Worm (Caenorhabditis elegans) whole organism, mixed stage, embryonic: ENCODE results near the gene kin-34.

Experiments
- M03D4.4 ChIP-seq: sonication (generic microtip); optimal IDR thresholded peaks from 2 replicates; lab custom pipeline; 2017; ENCODE audit warnings: mild to moderate bottlenecking, missing genetic modification characterization, missing compliant biosample characterization
- bed-3 ChIP-seq: fragments of 200-800 bp; sonication (Bioruptor generic); optimal IDR thresholded peaks from 3 replicates; lab custom pipeline; 2018; ENCODE audit warnings: mild to moderate bottlenecking, missing genetic modification characterization, moderate library complexity, missing compliant biosample characterization
- blmp-1 ChIP-seq: fragments of 150-350 bp; optimal IDR thresholded peaks from 2 replicates; lab custom pipeline; 2014; ENCODE audit warnings: missing biosample characterization, missing genetic modification characterization
- ceh-39 ChIP-seq: fragments of 150-350 bp; optimal IDR thresholded peaks from 2 replicates; lab custom pipeline; 2014; ENCODE audit warnings: missing biosample characterization, missing genetic modification characterization
- ceh-83 ChIP-seq: fragments of 200-800 bp; sonication (Bioruptor generic); optimal IDR thresholded peaks from 2 replicates; lab custom pipeline; 2018; ENCODE audit warnings: mild to moderate bottlenecking, missing genetic modification characterization, missing compliant biosample characterization
- ces-1 ChIP-seq: fragments of 150-350 bp; optimal IDR thresholded peaks from 2 replicates; lab custom pipeline; 2014; ENCODE audit warnings: missing biosample characterization, missing genetic modification reagents, missing genetic modification characterization
- cnd-1 ChIP-seq: fragments of 200-800 bp; sonication (Bioruptor generic); optimal IDR thresholded peaks from 2 replicates; lab custom pipeline; 2018; ENCODE audit warnings: mild to moderate bottlenecking, missing genetic modification characterization, missing compliant biosample characterization
- drap-1 ChIP-seq: fragments of 200-800 bp; sonication (Bioruptor generic); optimal IDR thresholded peaks from 3 replicates; lab custom pipeline; 2018; ENCODE audit warnings: mild to moderate bottlenecking, missing genetic modification characterization, missing compliant biosample characterization
- elt-3 ChIP-seq: fragments of 150-350 bp; optimal IDR thresholded peaks from 2 replicates; lab custom pipeline; 2014; ENCODE audit warnings: missing biosample characterization, missing genetic modification characterization
- flh-1 ChIP-seq: fragments of 200-800 bp; sonication (Bioruptor generic); optimal IDR thresholded peaks from 2 replicates; lab custom pipeline; 2018; ENCODE audit warnings: mild to moderate bottlenecking, missing genetic modification characterization, moderate library complexity, missing compliant biosample characterization
- hlh-1 ChIP-seq: fragments of 150-350 bp; optimal IDR thresholded peaks from 2 replicates; lab custom pipeline; 2014; ENCODE audit warnings: missing biosample characterization, missing genetic modification reagents, missing genetic modification characterization
- lin-13 ChIP-seq: fragments of 150-350 bp; optimal IDR thresholded peaks from 2 replicates; lab custom pipeline; 2014; ENCODE audit warnings: missing biosample characterization, missing genetic modification characterization
- lin-32 ChIP-seq: fragments of 200-800 bp; sonication (Bioruptor generic); optimal IDR thresholded peaks from 2 replicates; lab custom pipeline; 2018; ENCODE audit warnings: mild to moderate bottlenecking, missing genetic modification characterization, missing compliant biosample characterization
- lsy-2 ChIP-seq: fragments of 150-350 bp; optimal IDR thresholded peaks from 2 replicates; lab custom pipeline; 2014; ENCODE audit warnings: missing biosample characterization, missing genetic modification characterization
- mab-5 ChIP-seq: fragments of 150-350 bp; optimal IDR thresholded peaks from 2 replicates; lab custom pipeline; 2014; ENCODE audit warnings: missing biosample characterization, missing genetic modification characterization
- mep-1 ChIP-seq: fragments of 150-350 bp; optimal IDR thresholded peaks from 2 replicates; lab custom pipeline; 2017; ENCODE audit warnings: missing biosample characterization, missing genetic modification reagents, missing genetic modification characterization, inconsistent platforms
- mls-2 ChIP-seq: sonication (generic microtip); optimal IDR thresholded peaks from 2 replicates; lab custom pipeline; 2016; ENCODE audit warnings: mild to moderate bottlenecking, missing genetic modification characterization, moderate library complexity, missing compliant biosample characterization
- nhr-12 ChIP-seq: fragments of 150-350 bp; optimal IDR thresholded peaks from 2 replicates; lab custom pipeline; 2014; ENCODE audit warnings: missing biosample characterization, missing genetic modification characterization
- nhr-2 ChIP-seq: fragments of 150-350 bp; optimal IDR thresholded peaks from 2 replicates; lab custom pipeline; 2014; ENCODE audit warnings: missing biosample characterization, missing genetic modification characterization
- nhr-237 ChIP-seq: fragments of 150-350 bp; optimal IDR thresholded peaks from 2 replicates; lab custom pipeline; 2014; ENCODE audit warnings: missing biosample characterization, missing genetic modification characterization
- nhr-28 ChIP-seq: fragments of 150-350 bp; optimal IDR thresholded peaks from 2 replicates; lab custom pipeline; 2014; ENCODE audit warnings: missing biosample characterization, missing genetic modification characterization
- nhr-76 ChIP-seq: sonication (generic microtip); optimal IDR thresholded peaks from 2 replicates; lab custom pipeline; 2017; ENCODE audit warnings: missing biosample characterization, missing genetic modification characterization
- pha-4 ChIP-seq: fragments of 150-350 bp; optimal IDR thresholded peaks from 2 replicates; lab custom pipeline; 2018; ENCODE audit warnings: missing biosample characterization, missing genetic modification reagents, missing genetic modification characterization
- sem-2 ChIP-seq: fragments of 200-800 bp; sonication (Bioruptor generic); optimal IDR thresholded peaks from 2 replicates; lab custom pipeline; 2018; ENCODE audit warnings: mild to moderate bottlenecking, missing genetic modification characterization, missing compliant biosample characterization
- snpc-4 ChIP-seq: fragments of 150-350 bp; optimal IDR thresholded peaks from 2 replicates; lab custom pipeline; 2014; ENCODE audit warnings: missing biosample characterization, missing genetic modification characterization
- sptf-1 ChIP-seq: sonication (generic microtip); optimal IDR thresholded peaks from 2 replicates; lab custom pipeline; 2017; ENCODE audit warnings: mild to moderate bottlenecking, missing genetic modification characterization, moderate library complexity, missing compliant biosample characterization
- tbx-8 ChIP-seq: fragments of 200-800 bp; sonication (Bioruptor generic); optimal IDR thresholded peaks from 2 replicates; lab custom pipeline; 2018; ENCODE audit warnings: mild to moderate bottlenecking, missing genetic modification characterization, moderate library complexity, missing compliant biosample characterization
- unc-120 ChIP-seq: sonication (generic microtip); optimal IDR thresholded peaks from 2 replicates; lab custom pipeline; 2017; ENCODE audit warnings: missing genetic modification characterization, missing compliant biosample characterization; ENCODE audit not compliant: poor library complexity, severe bottlenecking
- unc-62 ChIP-seq: fragments of 150-350 bp; optimal IDR thresholded peaks from 2 replicates; lab custom pipeline; 2014; ENCODE audit warnings: missing biosample characterization, missing genetic modification reagents, missing genetic modification characterization
- zip-8 ChIP-seq: fragments of 150-350 bp; optimal IDR thresholded peaks from 2 replicates; lab custom pipeline; 2014; ENCODE audit warnings: missing biosample characterization, missing genetic modification characterization
- ztf-11 ChIP-seq: fragments of 150-350 bp; optimal IDR thresholded peaks from 2 replicates; lab custom pipeline; 2014; ENCODE audit warnings: missing biosample characterization, missing genetic modification characterization

kin-34 gene

DNA sequence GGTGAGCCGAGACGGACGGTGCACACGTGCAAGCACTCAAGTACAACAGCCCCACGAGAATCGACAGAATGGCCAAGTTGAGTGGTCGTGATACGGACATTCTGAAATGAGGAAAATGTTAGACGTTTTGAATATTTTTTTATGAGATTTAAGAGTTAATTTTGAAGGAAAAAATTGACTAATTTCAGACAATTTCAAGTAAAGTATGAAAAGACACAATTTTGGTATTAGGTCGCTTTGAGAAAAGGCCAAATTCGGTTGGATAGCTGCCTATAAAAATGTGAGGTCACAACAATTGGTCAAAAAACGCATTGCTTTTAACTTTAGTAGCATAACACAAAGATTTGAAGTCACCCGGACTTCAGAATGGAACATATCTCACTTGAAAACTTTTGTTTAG is 26.8 kb upstream of the kin-34 start, which contains the start of gene nlp-70:
Gene nlp-70, minus strand, starts transcription at position 101 of the 400 bp plus-strand sequence.
- TF ChIP-seq mep-1 (tag; lab: Kevin White, UChicago) (no peak), nhr-237 (no peak), lsy-2 (tag; lab: Kevin White, UChicago) (no peak), sptf-1 (tag; lab: Kevin White, UChicago) (no peak), unc-62 (no peak), nhr-2 (tag; lab: Kevin White, UChicago) (no peak), zip-8 (no peak), snpc-4 (tag; lab: Kevin White, UChicago) (no peak), ces-1 (GFP tag; lab: Kevin White, UChicago) (no peak), drap-1 (GFP tag; lab: Kevin White, UChicago) (no peak), nhr-28 (no peak), mls-2 (no peak), blmp-1 (no peak), ceh-83 (GFP tag; lab: Kevin White, UChicago) (no peak), bed-3 (GFP tag; lab: Kevin White, UChicago) (no peak), tbx-8 (GFP tag; lab: Kevin White, UChicago) (no peak), nhr-76 (tag; lab: Kevin White, UChicago) (no peak)

DNA sequence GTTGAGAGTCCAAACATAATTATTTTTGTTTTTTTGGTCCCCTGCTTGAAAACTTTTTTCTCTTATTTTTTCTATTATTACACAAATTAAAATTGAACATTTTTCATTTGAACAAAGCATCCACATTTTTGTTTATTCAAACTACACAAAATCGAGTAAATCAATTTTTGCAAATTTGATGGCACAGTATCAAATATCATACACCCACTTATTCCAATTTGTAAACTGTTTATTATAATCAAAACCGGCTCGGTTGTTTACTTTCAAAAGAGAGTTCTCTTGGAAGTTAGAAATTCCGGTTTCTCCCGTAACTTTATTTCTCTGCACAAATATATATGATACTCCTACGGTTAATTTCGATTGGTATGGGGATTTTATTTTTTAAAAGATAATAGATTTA is 22.0 kb upstream of the kin-34 start, which contains the start of gene lgc-26:
Gene lgc-26, plus strand, starts transcription at position 301 of the 400 bp plus-strand sequence.
- no peak for TF ChIP-seq tbx-8 (GFP tag; lab: Kevin White, UChicago)
- TF ChIP-seq cnd-1 (tag; lab: Kevin White, UChicago), result no peak
- TF ChIP-seq sem-2 (GFP tag; lab: Kevin White, UChicago), result no peak
- TF ChIP-seq mep-1 (tag; lab: Kevin White, UChicago), result no peak
- no peak for TF ChIP-seq ceh-83 (GFP tag; lab: Kevin White, UChicago)
- no peak for TF ChIP-seq zip-8
- no peak for TF ChIP-seq snpc-4 (tag; lab: Kevin White, UChicago)
- TF ChIP-seq ces-1 (GFP tag; lab: Kevin White, UChicago), result no peak
- no peak for TF ChIP-seq nhr-12 (tag; lab: Kevin White, UChicago)
- TF ChIP-seq ceh-39 (tag; lab: Kevin White, UChicago), result no peak
- no peak for TF ChIP-seq M03D4.4
- no peak for TF ChIP-seq nhr-76 (tag; lab: Kevin White, UChicago)
- no peak for TF ChIP-seq nhr-2 (tag; lab: Kevin White, UChicago)
- no peak for TF ChIP-seq sptf-1 (tag; lab: Kevin White, UChicago)
- TF ChIP-seq nhr-237, result no peak

DNA sequence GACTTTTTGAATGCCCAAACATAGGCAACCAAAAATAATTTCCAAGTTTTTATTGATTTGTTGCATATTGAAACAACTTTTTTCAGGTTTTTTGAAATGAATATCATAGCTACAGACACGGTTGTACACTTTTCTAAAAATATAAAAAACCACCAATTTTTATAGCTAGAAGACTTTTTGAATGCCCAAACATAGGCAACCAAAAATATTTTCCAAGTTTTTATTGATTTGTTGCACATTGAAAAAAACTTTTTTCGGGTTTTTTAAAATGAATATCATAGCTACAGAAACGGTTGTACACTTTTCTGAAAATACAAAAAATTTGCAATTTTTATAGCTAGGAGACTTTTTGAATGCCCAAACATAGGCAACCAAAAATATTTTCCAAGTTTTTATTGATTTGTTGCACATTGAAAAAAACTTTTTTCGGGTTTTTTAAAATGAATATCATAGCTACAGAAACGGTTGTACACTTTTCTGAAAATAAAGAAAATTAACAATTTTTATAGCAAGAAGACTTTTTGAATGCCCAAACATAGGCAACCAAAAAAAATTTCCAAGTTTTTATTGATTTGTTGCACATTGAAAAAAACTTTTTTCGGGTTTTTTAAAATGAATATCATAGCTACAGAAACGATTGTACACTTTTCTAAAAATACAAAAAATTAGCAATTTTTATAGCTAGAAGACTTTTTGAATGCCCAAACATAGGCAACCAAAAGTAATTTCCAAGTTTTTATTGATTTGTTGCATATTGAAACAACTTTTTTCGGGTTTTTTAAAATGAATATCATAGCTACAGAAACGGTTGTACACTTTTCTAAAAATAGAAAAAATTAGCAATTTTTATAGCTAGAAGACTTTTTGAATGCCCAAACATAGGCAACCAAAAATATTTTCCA is 19.3 kb upstream of the kin-34 start:
- peak; percentile 5 for TF ChIP-seq mab-5 (tag; lab: Kevin White, UChicago)
- TF ChIP-seq unc-62, result peak; percentile 47
- peak; percentile 89 for TF ChIP-seq M03D4.4
- peak; percentile 99 for TF ChIP-seq unc-120 (tag; lab: Kevin White, UChicago)
- TF ChIP-seq bed-3 (GFP tag; lab: Kevin White, UChicago), result peak; percentile 80
- peak; percentile 54 for TF ChIP-seq nhr-2 (tag; lab: Kevin White, UChicago)
- TF ChIP-seq mls-2, result peak; percentile 63
- peak; percentile 46 for TF ChIP-seq tbx-8 (GFP tag; lab: Kevin White, UChicago)
- TF ChIP-seq nhr-237, result peak; percentile 23

DNA sequence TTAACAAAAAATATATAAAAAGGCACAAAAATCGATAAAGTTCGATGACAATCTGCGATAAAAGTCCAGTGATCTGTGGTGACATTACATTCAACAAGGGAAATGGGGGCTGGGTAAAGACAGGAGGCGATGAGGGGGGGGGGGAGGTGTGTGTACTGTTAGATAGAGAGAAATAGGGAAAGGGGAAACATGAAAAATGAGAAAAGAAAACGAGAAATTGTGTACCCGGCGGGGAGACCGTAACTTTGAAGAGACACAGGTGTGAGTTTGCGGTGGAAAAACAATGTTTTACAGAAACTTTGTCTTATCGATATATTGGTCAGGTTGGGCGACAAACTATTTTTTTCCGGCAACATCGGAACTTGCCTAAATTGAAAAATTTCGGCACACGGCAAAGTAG is 14.3 kb upstream of the kin-34 start:
- TF ChIP-seq pha-4 (tag; lab: Kevin White, UChicago) (no peak), mep-1 (tag; lab: Kevin White, UChicago) (no peak), ztf-11 (tag; lab: Kevin White, UChicago) (no peak), hlh-1 (tag; lab: Kevin White, UChicago) (no peak), M03D4.4 (no peak), snpc-4 (tag; lab: Kevin White, UChicago) (no peak), sem-2 (GFP tag; lab: Kevin White, UChicago) (no peak), mls-2 (no peak), lin-32 (GFP tag; lab: Kevin White, UChicago) (no peak), ces-1 (GFP tag; lab: Kevin White, UChicago) (no peak), elt-3 (tag; lab: Kevin White, UChicago) (no peak), flh-1 (GFP tag; lab: Kevin White, UChicago) (no peak), lin-13 (tag; lab: Kevin White, UChicago) (no peak)
